Worm (Caenorhabditis elegans): ENCODE measurements around the gene C01G10.9.
"Not testable (repeated sequence)": the region's sequence is repeated elsewhere in the genome, so short reads cannot be mapped to it uniquely, and the experiment has no call there.

Gene C01G10.9

ce11 chrV:15125162-15125561, 42.8 kb downstream of the C01G10.9 start, which contains the start of gene ugt-30:
Gene ugt-30 (minus strand): TSS chrV:15125262.
- TF ChIP-seq tbx-8 (GFP tag; optimal IDR thresholded peaks at IDR 0.05); ceh-83 (GFP tag; optimal IDR thresholded peaks at IDR 0.05); mep-1 (tag; optimal IDR thresholded peaks at IDR 0.05): not testable (repeated sequence)

ce11 chrV:15127413-15127812, 45.1 kb downstream of the C01G10.9 start, which contains the start of gene srj-27:
Gene srj-27 (minus strand): TSS chrV:15127513.
- TF ChIP-seq elt-1 (tag; optimal IDR thresholded peaks at IDR 0.05; ENCODE audit: borderline replicate concordance, insufficient read depth) = no peak

- TF ChIP-seq nhr-12 (tag; optimal IDR thresholded peaks at IDR 0.05) = no peak
- TF ChIP-seq lsy-2 (tag; optimal IDR thresholded peaks at IDR 0.05) = no peak
- TF ChIP-seq sem-2 (GFP tag; optimal IDR thresholded peaks at IDR 0.05) = no peak
- TF ChIP-seq cnd-1 (tag; optimal IDR thresholded peaks at IDR 0.05) = no peak
- no peak for TF ChIP-seq lin-32 (GFP tag; optimal IDR thresholded peaks at IDR 0.05)
- no peak for TF ChIP-seq ceh-43 (GFP tag; optimal IDR thresholded peaks at IDR 0.05)
- no peak for TF ChIP-seq tbx-8 (GFP tag; optimal IDR thresholded peaks at IDR 0.05)
- no peak for TF ChIP-seq snpc-4 (tag; optimal IDR thresholded peaks at IDR 0.05)
- no peak for TF ChIP-seq nhr-76 (tag; optimal IDR thresholded peaks at IDR 0.05)
- TF ChIP-seq sptf-1 (tag; optimal IDR thresholded peaks at IDR 0.05) = no peak
- TF ChIP-seq unc-120 (tag; optimal IDR thresholded peaks at IDR 0.05; ENCODE audit: poor library complexity, severe bottlenecking) = no peak
- TF ChIP-seq unc-62 (GFP tag; optimal IDR thresholded peaks at IDR 0.05) = no peak
- TF ChIP-seq flh-1 (GFP tag; optimal IDR thresholded peaks at IDR 0.05) = no peak
Measured at ce11 chrV:15127955-15128354, 45.6 kb downstream of the C01G10.9 start, which contains the start of gene srr-7. Gene srr-7 (plus strand): TSS chrV:15128255.

- TF ChIP-seq unc-62 (GFP tag; optimal IDR thresholded peaks at IDR 0.05) = no peak
- TF ChIP-seq lsy-2 (tag; optimal IDR thresholded peaks at IDR 0.05) = no peak
- TF ChIP-seq bed-3 (GFP tag; optimal IDR thresholded peaks at IDR 0.05) = no peak
- TF ChIP-seq sptf-1 (tag; optimal IDR thresholded peaks at IDR 0.05) = no peak
- TF ChIP-seq lin-32 (GFP tag; optimal IDR thresholded peaks at IDR 0.05) = no peak
- no peak for TF ChIP-seq elt-1 (tag; optimal IDR thresholded peaks at IDR 0.05; ENCODE audit: borderline replicate concordance, insufficient read depth)
Measured at ce11 chrV:15132423-15132822, 50.1 kb downstream of the C01G10.9 start, which contains the start of gene str-171. Gene str-171 (minus strand): TSS chrV:15132523.
